Worm (Caenorhabditis elegans) whole organism, early embryonic: ENCODE results near the gene Y54G2A.45.

Experiments used
- B0310.2 ChIP-seq: sonication (generic microtip); optimal IDR thresholded peaks from 2 replicates; lab custom pipeline; 2016; ENCODE audit warnings: mild to moderate bottlenecking, missing genetic modification characterization, missing compliant biosample characterization
- F13C5.2 ChIP-seq: sonication (generic microtip); optimal IDR thresholded peaks from 2 replicates; lab custom pipeline; 2017; ENCODE audit warnings: mild to moderate bottlenecking, missing genetic modification characterization, inconsistent platforms, missing compliant biosample characterization
- ama-1 ChIP-seq: fragments of 150-350 bp; optimal IDR thresholded peaks from 2 replicates; lab custom pipeline; 2014
- ceh-36 ChIP-seq: sonication (generic microtip); optimal IDR thresholded peaks from 2 replicates; lab custom pipeline; 2016; ENCODE audit warnings: missing genetic modification characterization, inconsistent platforms, missing compliant biosample characterization
- ets-7 ChIP-seq: sonication (generic microtip); optimal IDR thresholded peaks from 2 replicates; lab custom pipeline; 2016; ENCODE audit warnings: missing genotype, missing genetic modification characterization, missing compliant biosample characterization
- hmbx-1 ChIP-seq: sonication (generic microtip); optimal IDR thresholded peaks from 2 replicates; lab custom pipeline; 2016; ENCODE audit warnings: mild to moderate bottlenecking, missing genetic modification characterization, missing compliant biosample characterization
- hmg-4 ChIP-seq: fragments of 200-800 bp; sonication (Bioruptor generic); optimal IDR thresholded peaks from 2 replicates; lab custom pipeline; 2018; ENCODE audit warnings: mild to moderate bottlenecking, missing genetic modification characterization, missing compliant biosample characterization
- hnd-1 ChIP-seq: sonication (generic microtip); optimal IDR thresholded peaks from 2 replicates; lab custom pipeline; 2016; ENCODE audit warnings: missing genetic modification characterization, missing compliant biosample characterization
- scrt-1 ChIP-seq: fragments of 200-800 bp; sonication (Bioruptor generic); IDR thresholded peaks from 2 replicates; pipeline ENCODE4 v1.3.6; 2022; ENCODE audit warnings: missing genetic modification characterization, missing compliant biosample characterization
- tbx-37 ChIP-seq: fragments of 200-800 bp; sonication (Bioruptor generic); conservative IDR thresholded peaks from 2 replicates; pipeline ENCODE4 v1.3.6; 2022; ENCODE audit warnings: missing genetic modification reagents, missing genetic modification characterization, missing compliant biosample characterization

ce11 chrIV:2834516-2834915, 28.9 kb downstream of the Y54G2A.45 start, which contains the start of gene pudl-2:
- TF ChIP-seq hmbx-1 (tag; lab: Kevin White, UChicago) (no peak), F13C5.2 (tag; lab: Kevin White, UChicago) (no peak), ceh-36 (tag; lab: Kevin White, UChicago) (no peak), hmg-4 (no peak), ama-1 (lab: Kevin White, UChicago) (no peak), tbx-37 (no peak), B0310.2 (tag; lab: Kevin White, UChicago) (no peak), scrt-1 (GFP tag; lab: Robert Waterston, UW) (no peak), hnd-1 (tag; lab: Kevin White, UChicago) (no peak), ets-7 (tag; lab: Kevin White, UChicago) (no peak)
